Worm (Caenorhabditis elegans) whole organism, L1 larva: ENCODE data around the gene B0024.3.

Experiments
- Y116A8C.19 ChIP-seq: sonication (generic microtip); optimal IDR thresholded peaks from 2 replicates; lab custom pipeline; 2016; ENCODE audit warnings: missing compliant biosample characterization, missing genetic modification characterization, borderline replicate concordance
- alr-1 ChIP-seq: fragments of 200-800 bp; sonication (Bioruptor generic); optimal IDR thresholded peaks from 2 replicates; lab custom pipeline; 2018; ENCODE audit warnings: borderline replicate concordance, mild to moderate bottlenecking, missing genetic modification characterization, missing compliant biosample characterization
- ceh-82 ChIP-seq, 3 experiments: fragments of 150-350 bp in 1 of 3; sonication (generic microtip) in 2 of 3; optimal IDR thresholded peaks; 2 replicates each; lab custom pipeline; 2014 to 2017; ENCODE audit warnings: missing biosample characterization in 3 of 3, missing genetic modification characterization in 3 of 3
- lin-14 ChIP-seq: fragments of 200-800 bp; sonication (Bioruptor generic); optimal IDR thresholded peaks from 2 replicates; lab custom pipeline; 2018; ENCODE audit warnings: mild to moderate bottlenecking, missing genetic modification characterization, moderate library complexity, missing compliant biosample characterization
- lin-15B ChIP-seq: fragments of 150-350 bp; sonication (generic microtip); optimal IDR thresholded peaks from 3 replicates; lab custom pipeline; 2014; ENCODE audit warnings: missing biosample characterization, missing genetic modification characterization
- lsy-2 ChIP-seq, 2 experiments: fragments of 150-350 bp; optimal IDR thresholded peaks; 2 replicates each; lab custom pipeline; 2014; ENCODE audit warnings: missing biosample characterization in 2 of 2, missing genetic modification characterization in 2 of 2
- nhr-11 ChIP-seq: fragments of 150-350 bp; optimal IDR thresholded peaks from 2 replicates; lab custom pipeline; 2014; ENCODE audit warnings: missing biosample characterization, missing genetic modification characterization
- nhr-237 ChIP-seq: fragments of 150-350 bp; optimal IDR thresholded peaks from 2 replicates; lab custom pipeline; 2014; ENCODE audit warnings: missing biosample characterization, missing genetic modification characterization
- nhr-77 ChIP-seq: fragments of 150-350 bp; optimal IDR thresholded peaks from 2 replicates; lab custom pipeline; 2014; ENCODE audit warnings: missing biosample characterization, missing genetic modification characterization
- rnt-1 ChIP-seq: sonication (generic microtip); optimal IDR thresholded peaks from 2 replicates; lab custom pipeline; 2016; ENCODE audit warnings: mild to moderate bottlenecking, missing genetic modification characterization, moderate library complexity, missing compliant biosample characterization
- sox-4 ChIP-seq: sonication (generic microtip); optimal IDR thresholded peaks from 2 replicates; lab custom pipeline; 2016; ENCODE audit warnings: missing genetic modification characterization, missing compliant biosample characterization
- ztf-11 ChIP-seq, 2 experiments: sonication (generic microtip); optimal IDR thresholded peaks; 2 replicates each; lab custom pipeline; 2016 to 2017; ENCODE audit warnings: missing genetic modification characterization in 2 of 2, missing biosample characterization in 1 of 2, missing compliant biosample characterization in 1 of 2

DNA sequence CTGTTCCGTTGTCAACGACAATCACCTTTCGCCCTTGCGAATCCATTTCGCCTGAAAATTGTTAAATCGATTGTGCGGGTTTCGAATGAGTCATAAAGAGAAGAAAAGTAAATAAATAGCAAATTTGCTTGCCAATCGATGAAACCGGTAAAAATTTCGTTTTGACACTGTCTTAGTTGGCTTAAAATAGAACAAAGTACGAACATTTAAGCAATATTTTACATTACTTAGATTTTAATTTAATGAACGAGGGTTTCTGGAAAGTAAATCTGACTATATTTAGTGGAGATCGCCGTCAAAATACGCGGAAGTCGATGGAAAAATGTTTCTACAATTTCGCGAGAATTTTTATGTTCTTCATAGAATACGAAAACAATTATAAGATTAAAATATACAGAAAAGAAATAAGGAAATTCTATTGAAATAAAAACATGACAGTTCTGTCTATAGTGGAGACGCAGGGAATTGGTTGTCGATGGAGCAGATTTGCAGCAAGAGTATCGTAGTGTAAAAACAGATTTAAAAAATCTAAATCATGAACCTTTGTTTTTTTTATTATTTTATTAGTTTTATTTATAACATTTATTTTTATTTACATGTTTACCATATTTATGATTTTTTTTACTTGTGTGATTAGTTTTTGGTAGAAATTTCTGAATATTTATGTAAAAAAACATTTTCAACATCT is 51.1 kb downstream of the B0024.3 start, which contains the start of gene arx-2:
- TF ChIP-seq sox-4 (tag; lab: Kevin White, UChicago) (no peak), ceh-82 (tag; optimal IDR thresholded peaks at IDR 0.05; lab: Kevin White, UChicago) (peak in 1 of 3 experiments; percentile 30), lin-14 (GFP tag; lab: Kevin White, UChicago) (peak; percentile 53), ztf-11 (tag; optimal IDR thresholded peaks at IDR 0.05; lab: Kevin White, UChicago) (no peak), nhr-11 (tag; lab: Kevin White, UChicago) (no peak), lin-15B (tag; lab: Kevin White, UChicago) (peak; percentile 54), lsy-2 (tag; optimal IDR thresholded peaks at IDR 0.05; lab: Kevin White, UChicago) (peak; percentile 32 to 68), rnt-1 (tag; lab: Kevin White, UChicago) (peak; percentile 16), Y116A8C.19 (tag; lab: Kevin White, UChicago) (no peak), nhr-237 (no peak), alr-1 (tag; lab: Kevin White, UChicago) (no peak), nhr-77 (no peak)
